Fruit fly (Drosophila melanogaster): ENCODE measurements around the gene SelR.

Gene SelR

DNA sequence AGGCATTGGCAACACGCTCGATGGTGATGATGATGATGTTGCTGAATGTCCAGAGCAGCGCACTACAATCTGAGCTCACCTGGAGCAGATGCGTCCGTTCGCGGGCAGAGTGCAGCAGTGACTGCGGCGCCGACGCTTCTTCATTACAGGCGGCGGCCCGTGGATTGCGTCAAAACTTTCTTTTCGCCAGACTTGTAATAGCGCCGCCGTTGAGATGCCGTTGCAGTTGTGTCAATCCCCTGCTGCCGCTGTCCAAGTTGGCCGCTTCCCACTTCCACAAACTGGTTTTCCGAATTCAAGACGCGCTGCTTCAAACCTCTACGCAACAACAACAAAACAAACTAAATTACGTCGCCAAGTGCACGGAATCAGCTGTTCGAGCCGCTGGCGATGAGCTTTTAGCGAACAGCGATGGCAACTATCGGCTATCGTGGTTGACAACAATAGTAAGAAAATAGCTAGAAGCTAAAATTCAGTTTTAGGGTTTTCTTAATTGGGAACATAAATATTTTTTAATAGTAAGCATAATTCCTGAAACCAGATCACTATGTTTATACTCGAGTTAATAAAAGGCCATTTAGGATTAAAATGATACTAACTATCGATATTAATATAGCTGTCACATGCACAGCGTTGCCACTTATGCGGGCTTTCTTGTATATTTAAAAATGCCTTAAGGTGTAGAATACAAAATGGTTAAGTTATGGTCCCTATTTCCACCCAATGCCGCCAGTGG, 13.6 kb upstream of the SelR start, which contains the start of gene Tpc1 (continued):
- TF ChIP-seq CG7963 (GFP tag; IDR thresholded peaks at IDR 0.05; ENCODE audit: partially characterized antibody) (peak; percentile 47; the same call in 2 of the 3 replicates), pan (optimal IDR thresholded peaks at IDR 0.05) (no peak), pan (GFP tag; optimal IDR thresholded peaks at IDR 0.05 in 1 of 2, IDR thresholded peaks at IDR 0.05 in 1 of 2) (peak in 1 of 2 experiments; percentile 26), crc (GFP tag; optimal IDR thresholded peaks at IDR 0.05) (no peak), bcd (GFP tag; optimal IDR thresholded peaks at IDR 0.05) (peak; percentile 20), Xbp1 (GFP tag; optimal IDR thresholded peaks at IDR 0.05) (peak; percentile 57), CG16863 (GFP tag; optimal IDR thresholded peaks at IDR 0.05) (peak; percentile 17), CG2129 (GFP tag; IDR thresholded peaks at IDR 0.05; ENCODE audit: partially characterized antibody) (peak; percentile 90), CG34224 (GFP tag; IDR thresholded peaks at IDR 0.05; ENCODE audit: partially characterized antibody) (peak; percentile 91), ssp (GFP tag; IDR thresholded peaks at IDR 0.05) (no peak), CG12744 (GFP tag; optimal IDR thresholded peaks at IDR 0.05) (peak; percentile 3), CG11085 (GFP tag; IDR thresholded peaks at IDR 0.05) (no peak), phol (tag; optimal IDR thresholded peaks at IDR 0.05) (peak; percentile 59), Tbp (GFP tag; optimal IDR thresholded peaks at IDR 0.05) (no peak), repo (GFP tag; optimal IDR thresholded peaks at IDR 0.05) (no peak), CG12391 (tag; optimal IDR thresholded peaks at IDR 0.05) (peak; percentile 63), Adf1 (GFP tag; IDR thresholded peaks at IDR 0.05) (peak; percentile 46; the same call in 1 of the 2 replicates), zf30C (GFP tag; optimal IDR thresholded peaks at IDR 0.05) (no peak), lbe (GFP tag; optimal IDR thresholded peaks at IDR 0.05) (peak; percentile 26), zen2 (GFP tag; IDR thresholded peaks at IDR 0.05; ENCODE audit: partially characterized antibody) (peak; percentile 50; the same call in 1 of the 3 replicates), Camta (GFP tag; optimal IDR thresholded peaks at IDR 0.05) (no peak), D19B (GFP tag; optimal IDR thresholded peaks at IDR 0.05) (no peak), emc (GFP tag; optimal IDR thresholded peaks at IDR 0.05) (no peak), MBD-R2 (GFP tag; IDR thresholded peaks at IDR 0.05) (peak; percentile 93), twi (tag; optimal IDR thresholded peaks at IDR 0.05) (peak; percentile 14), trh (GFP tag; optimal IDR thresholded peaks at IDR 0.05) (no peak), CG7271 (tag; optimal IDR thresholded peaks at IDR 0.05) (no peak), exex (tag; optimal IDR thresholded peaks at IDR 0.05) (peak; percentile 16), sr (GFP tag; IDR thresholded peaks at IDR 0.05) (peak; percentile 22; the same call in 1 of the 3 replicates), Fer2 (tag; optimal IDR thresholded peaks at IDR 0.05) (no peak), CG10462 (GFP tag; optimal IDR thresholded peaks at IDR 0.05) (no peak), nerfin-2 (GFP tag; IDR thresholded peaks at IDR 0.05; ENCODE audit: partially characterized antibody) (no peak), Sox100B (GFP tag; optimal IDR thresholded peaks at IDR 0.05) (no peak), mam (GFP tag; optimal IDR thresholded peaks at IDR 0.05) (peak; percentile 55), Dll (GFP tag; IDR thresholded peaks at IDR 0.05; ENCODE audit: partially characterized antibody) (peak; percentile 98), Aef1 (GFP tag; IDR thresholded peaks at IDR 0.05) (0 out of 3 replicates have a peak, but pooled peaks have one; percentile 32), sd (tag; optimal IDR thresholded peaks at IDR 0.05) (peak; percentile 29), chn (GFP tag; optimal IDR thresholded peaks at IDR 0.05) (peak; percentile 29), crol (GFP tag; IDR thresholded peaks at IDR 0.05) (peak; percentile 67), CG6272 (GFP tag; IDR thresholded peaks at IDR 0.05) (peak; percentile 56; the same call in 1 of the 2 replicates), B-H1 (GFP tag; IDR thresholded peaks at IDR 0.05) (no peak), CG4854 (GFP tag; optimal IDR thresholded peaks at IDR 0.05) (peak; percentile 54), chif (GFP tag; optimal IDR thresholded peaks at IDR 0.05) (peak; percentile 10 to 19), Doc3 (GFP tag; IDR thresholded peaks at IDR 0.05; ENCODE audit: partially characterized antibody) (peak; percentile 90), CG1603 (tag; optimal IDR thresholded peaks at IDR 0.05) (peak; percentile 16), CG33557 (GFP tag; optimal IDR thresholded peaks at IDR 0.05) (no peak), BEAF-32 (GFP tag; optimal IDR thresholded peaks at IDR 0.05) (peak; percentile 95), CG15514 (GFP tag; optimal IDR thresholded peaks at IDR 0.05) (peak; percentile 58), Optix (GFP tag; IDR thresholded peaks at IDR 0.05) (no peak)

Measured in whole organism, embryonic.